Worm (Caenorhabditis elegans) whole organism, L4 larva: ENCODE data around the gene Y82E9BR.19.

ENCODE experiments used
- D1046.2 ChIP-seq: fragments of 200-800 bp; sonication (Bioruptor generic); IDR thresholded peaks from 2 replicates; pipeline ENCODE4 v1.3.6; 2022; ENCODE audit warnings: missing genetic modification characterization, missing compliant biosample characterization
- F10B5.3 ChIP-seq: sonication (generic microtip); optimal IDR thresholded peaks from 2 replicates; lab custom pipeline; 2016; ENCODE audit warnings: mild to moderate bottlenecking, missing genetic modification characterization, missing compliant biosample characterization
- F26F4.8 ChIP-seq: fragments of 200-800 bp; sonication (Bioruptor generic); conservative IDR thresholded peaks from 2 replicates; pipeline ENCODE4 v1.3.6; 2022; ENCODE audit warnings: missing genetic modification characterization, missing compliant biosample characterization
- F44E2.7 ChIP-seq: fragments of 200-800 bp; sonication (Bioruptor generic); IDR thresholded peaks from 2 replicates; pipeline ENCODE4 v2.1.2; 2022; ENCODE audit warnings: missing genetic modification characterization, missing compliant biosample characterization
- T26A8.4 ChIP-seq: fragments of 200-800 bp; sonication (Bioruptor generic); IDR thresholded peaks from 2 replicates; pipeline ENCODE4 v1.3.6; 2022; ENCODE audit warnings: missing genetic modification characterization, missing compliant biosample characterization
- attf-4 ChIP-seq: sonication (generic microtip); optimal IDR thresholded peaks from 3 replicates; lab custom pipeline; 2017; ENCODE audit warnings: missing biosample characterization, missing genetic modification characterization
- ceh-28 ChIP-seq: fragments of 150-350 bp; optimal IDR thresholded peaks from 2 replicates; lab custom pipeline; 2014; ENCODE audit warnings: missing biosample characterization, missing genetic modification reagents, missing genetic modification characterization
- ceh-44 ChIP-seq: fragments of 200-800 bp; sonication (Bioruptor generic); IDR thresholded peaks from 2 replicates; pipeline ENCODE4 v1.3.6; 2022; ENCODE audit warnings: missing genetic modification reagents, missing genetic modification characterization, missing compliant biosample characterization
- ceh-82 ChIP-seq: sonication (generic microtip); optimal IDR thresholded peaks from 2 replicates; lab custom pipeline; 2017; ENCODE audit warnings: missing biosample characterization, missing genetic modification characterization
- daf-16 ChIP-seq, 3 experiments: sonication (generic microtip); optimal IDR thresholded peaks; 2 replicates each; lab custom pipeline; 2016 to 2017; ENCODE audit warnings: missing genetic modification characterization in 3 of 3, missing genetic modification reagents in 3 of 3, mild to moderate bottlenecking in 2 of 3, missing compliant biosample characterization in 2 of 3, missing biosample characterization in 1 of 3, moderate library complexity in 1 of 3
- dmd-8 ChIP-seq: fragments of 200-800 bp; sonication (Bioruptor generic); IDR thresholded peaks from 2 replicates; pipeline ENCODE4 v1.3.6; 2022; ENCODE audit warnings: missing genetic modification characterization, missing compliant biosample characterization
- dpl-1 ChIP-seq: fragments of 150-350 bp; optimal IDR thresholded peaks from 2 replicates; lab custom pipeline; 2014; ENCODE audit warnings: missing biosample characterization, missing genetic modification reagents, missing genetic modification characterization
- dve-1 ChIP-seq: sonication (generic microtip); optimal IDR thresholded peaks from 2 replicates; lab custom pipeline; 2017; ENCODE audit warnings: antibody characterized with exemption, mild to moderate bottlenecking, missing genetic modification characterization, missing compliant biosample characterization; ENCODE audit not compliant: insufficient read depth
- fkh-10 ChIP-seq: fragments of 150-350 bp; optimal IDR thresholded peaks from 2 replicates; lab custom pipeline; 2014; ENCODE audit warnings: missing biosample characterization, missing genetic modification reagents, missing genetic modification characterization
- fos-1 ChIP-seq: fragments of 150-350 bp; optimal IDR thresholded peaks from 2 replicates; lab custom pipeline; 2014; ENCODE audit warnings: missing biosample characterization, missing genetic modification characterization
- hif-1 ChIP-seq, 2 experiments: sonication (generic microtip); optimal IDR thresholded peaks; 2 replicates each; lab custom pipeline; 2016 to 2017; ENCODE audit warnings: missing compliant biosample characterization in 2 of 2, missing genetic modification characterization in 2 of 2, missing genetic modification reagents in 2 of 2, missing genotype in 2 of 2, mild to moderate bottlenecking in 1 of 2
- hlh-11 ChIP-seq: fragments of 200-800 bp; sonication (Bioruptor generic); optimal IDR thresholded peaks from 2 replicates; lab custom pipeline; 2018; ENCODE audit warnings: mild to moderate bottlenecking, missing genetic modification characterization, missing compliant biosample characterization
- hlh-30 ChIP-seq: sonication (generic microtip); optimal IDR thresholded peaks from 2 replicates; lab custom pipeline; 2017; ENCODE audit warnings: antibody characterized with exemption, mild to moderate bottlenecking, missing genetic modification characterization, missing compliant biosample characterization; ENCODE audit not compliant: insufficient read depth
- hmg-1.1 ChIP-seq: fragments of 200-800 bp; sonication (Bioruptor generic); IDR thresholded peaks from 2 replicates; pipeline ENCODE4 v1.3.6; 2022; ENCODE audit warnings: missing genetic modification reagents, missing genetic modification characterization, missing compliant biosample characterization
- lin-13 ChIP-seq: fragments of 150-350 bp; optimal IDR thresholded peaks from 2 replicates; lab custom pipeline; 2014; ENCODE audit warnings: missing biosample characterization, missing genetic modification reagents, missing genetic modification characterization
- lin-29 ChIP-seq: fragments of 200-800 bp; sonication (Bioruptor generic); IDR thresholded peaks from 2 replicates; pipeline ENCODE4 v1.3.6; 2022; ENCODE audit warnings: missing genetic modification reagents, missing genetic modification characterization, missing compliant biosample characterization
- lin-38 ChIP-seq: fragments of 200-800 bp; sonication (Bioruptor generic); IDR thresholded peaks from 2 replicates; pipeline ENCODE4 v1.3.6; 2022; ENCODE audit warnings: missing genetic modification reagents, missing genetic modification characterization, missing compliant biosample characterization
- lsy-2 ChIP-seq, 2 experiments: fragments of 150-350 bp in 1 of 2; sonication (generic microtip) in 1 of 2; optimal IDR thresholded peaks; 2 replicates each; lab custom pipeline; 2014 to 2017; ENCODE audit warnings: missing biosample characterization in 2 of 2, missing genetic modification characterization in 2 of 2
- madf-5 ChIP-seq, 2 experiments: fragments of 200-800 bp; sonication (Bioruptor generic); IDR thresholded peaks; 2 replicates each; pipeline ENCODE4 v1.3.6; 2022; ENCODE audit warnings: missing compliant biosample characterization in 2 of 2, missing genetic modification characterization in 2 of 2
- mep-1 ChIP-seq: fragments of 150-350 bp; sonication (generic microtip); optimal IDR thresholded peaks from 3 replicates; lab custom pipeline; 2014; ENCODE audit warnings: missing biosample characterization, missing genetic modification characterization
- mes-2 ChIP-seq: sonication (generic microtip); optimal IDR thresholded peaks from 2 replicates; lab custom pipeline; 2016; ENCODE audit warnings: missing genotype, mild to moderate bottlenecking, missing genetic modification characterization, missing compliant biosample characterization; ENCODE audit not compliant: poor library complexity, severe bottlenecking
- mxl-2 ChIP-seq: fragments of 200-800 bp; sonication (Bioruptor generic); conservative IDR thresholded peaks from 2 replicates; pipeline ENCODE4 v1.3.6; 2022; ENCODE audit warnings: missing genetic modification reagents, missing genetic modification characterization, missing compliant biosample characterization
- nhr-10 ChIP-seq: fragments of 150-350 bp; optimal IDR thresholded peaks from 2 replicates; lab custom pipeline; 2014; ENCODE audit warnings: missing biosample characterization, missing genetic modification characterization
- nhr-11 ChIP-seq: fragments of 150-350 bp; optimal IDR thresholded peaks from 2 replicates; lab custom pipeline; 2014; ENCODE audit warnings: missing biosample characterization, missing genetic modification characterization
- nhr-237 ChIP-seq: sonication (generic microtip); optimal IDR thresholded peaks from 2 replicates; lab custom pipeline; 2017; ENCODE audit warnings: missing biosample characterization, missing genetic modification characterization
- nhr-6 ChIP-seq: fragments of 150-350 bp; optimal IDR thresholded peaks from 2 replicates; lab custom pipeline; 2014; ENCODE audit warnings: missing biosample characterization, missing genetic modification characterization
- nhr-77 ChIP-seq: fragments of 150-350 bp; optimal IDR thresholded peaks from 2 replicates; lab custom pipeline; 2014; ENCODE audit warnings: missing biosample characterization, missing genetic modification characterization
- saeg-2 ChIP-seq: fragments of 200-800 bp; sonication (Bioruptor generic); IDR thresholded peaks from 2 replicates; pipeline ENCODE4 v1.3.6; 2022; ENCODE audit warnings: missing genetic modification reagents, missing genetic modification characterization, missing compliant biosample characterization
- sdz-12 ChIP-seq: fragments of 200-800 bp; sonication (Bioruptor generic); optimal IDR thresholded peaks from 2 replicates; lab custom pipeline; 2018; ENCODE audit warnings: mild to moderate bottlenecking, missing genetic modification characterization, missing compliant biosample characterization
- tag-97 ChIP-seq: fragments of 200-800 bp; sonication (Bioruptor generic); IDR thresholded peaks from 2 replicates; pipeline ENCODE4 v1.3.6; 2022; ENCODE audit warnings: missing genetic modification characterization, missing compliant biosample characterization
- unc-39 ChIP-seq: sonication (generic microtip); optimal IDR thresholded peaks from 2 replicates; lab custom pipeline; 2017; ENCODE audit warnings: missing biosample characterization, missing genetic modification characterization
- unc-62 ChIP-seq, 3 experiments: fragments of 150-350 bp in 1 of 3; sonication (generic microtip); optimal IDR thresholded peaks in 2 of 3; peaks in 1 of 3; 1 replicate in 1 of 3; 2 replicates in 2 of 3; lab custom pipeline; 2014 to 2017; ENCODE audit warnings: missing biosample characterization in 3 of 3, missing genetic modification characterization in 3 of 3, missing genetic modification reagents in 3 of 3, missing genotype in 1 of 3
- zfp-2 ChIP-seq: sonication (generic microtip); optimal IDR thresholded peaks from 2 replicates; lab custom pipeline; 2016; ENCODE audit warnings: mild to moderate bottlenecking, missing genetic modification characterization, missing compliant biosample characterization
- zip-11 ChIP-seq: fragments of 200-800 bp; sonication (Bioruptor generic); IDR thresholded peaks from 2 replicates; pipeline ENCODE4 v1.3.6; 2022; ENCODE audit warnings: missing genetic modification characterization, missing compliant biosample characterization
- zip-2 ChIP-seq: fragments of 150-350 bp; optimal IDR thresholded peaks from 2 replicates; lab custom pipeline; 2014; ENCODE audit warnings: missing biosample characterization, missing genetic modification characterization
- ztf-11 ChIP-seq: fragments of 150-350 bp; optimal IDR thresholded peaks from 2 replicates; lab custom pipeline; 2014; ENCODE audit warnings: missing biosample characterization, missing genetic modification characterization

Y82E9BR.19 gene

DNA sequence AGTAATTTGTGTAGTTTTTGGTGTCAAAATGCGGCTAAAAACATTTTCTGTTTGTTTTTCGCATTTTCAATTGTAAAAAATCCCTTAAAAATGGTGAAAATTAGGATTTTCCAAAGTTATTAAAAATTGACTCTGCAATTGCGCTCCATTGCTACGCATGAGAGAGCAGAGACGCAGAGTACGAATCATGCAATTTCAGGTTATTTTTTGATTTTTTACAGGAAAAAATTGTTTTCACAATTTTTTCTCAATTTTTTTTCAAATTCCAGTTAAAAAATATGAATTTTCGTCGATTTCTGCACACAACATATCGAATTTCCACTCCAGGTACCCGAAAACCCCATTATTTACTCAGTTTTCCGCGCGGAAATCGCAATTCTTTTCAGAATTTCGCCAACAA, 38.5 kb upstream of the Y82E9BR.19 start, which contains the start of gene mtg-1:
mtg-1 (plus strand) TSS at position 160 of the 400 bp plus-strand sequence.
- TF ChIP-seq unc-39 (no peak), lsy-2 (tag; optimal IDR thresholded peaks at IDR 0.05; lab: Kevin White, UChicago) (peak in 1 of 2 experiments; percentile 65), zfp-2 (tag; lab: Kevin White, UChicago) (no peak), lin-38 (GFP tag; lab: Robert Waterston, UW) (peak; percentile 97), mes-2 (tag; lab: Kevin White, UChicago) (peak; percentile 70), dpl-1 (GFP tag; lab: Kevin White, UChicago) (peak; percentile 23), T26A8.4 (no peak), F10B5.3 (tag; lab: Kevin White, UChicago) (no peak), lin-13 (GFP tag; lab: Kevin White, UChicago) (peak; percentile 46), nhr-237 (tag; lab: Kevin White, UChicago) (no peak), lin-29 (GFP tag; lab: Robert Waterston, UW) (no peak)
- TF ChIP-seq, all 104 proteins: peak for 5

ce11 chrIII:1532777-1533473, 37.8 kb upstream of the Y82E9BR.19 start, which contains the start of gene snf-6:
TSS of gene snf-6 (minus strand) at chrIII:1532827.
- TF ChIP-seq T26A8.4 (no peak), F26F4.8 (GFP tag; lab: Robert Waterston, UW) (no peak), ceh-44 (GFP tag; lab: Robert Waterston, UW) (no peak), ceh-82 (no peak), F44E2.7 (GFP tag; lab: Robert Waterston, UW) (no peak), unc-62 (GFP tag; optimal IDR thresholded peaks at IDR 0.05 in 1 of 2; lab: Kevin White, UChicago) (no peak), unc-62 (tag; optimal IDR thresholded peaks at IDR 0.05; lab: Kevin White, UChicago) (no peak), nhr-77 (peak; percentile 10), sdz-12 (GFP tag; lab: Kevin White, UChicago) (no peak), saeg-2 (GFP tag; lab: Robert Waterston, UW) (no peak), fkh-10 (no peak), lin-38 (GFP tag; lab: Robert Waterston, UW) (peak; percentile 96), ceh-28 (no peak), zip-11 (no peak), daf-16 (GFP tag; optimal IDR thresholded peaks at IDR 0.05; lab: Kevin White, UChicago) (no peak), daf-16 (tag; optimal IDR thresholded peaks at IDR 0.05; lab: Kevin White, UChicago) (no peak), tag-97 (GFP tag; lab: Robert Waterston, UW) (no peak), zip-2 (tag; lab: Kevin White, UChicago) (no peak), hmg-1.1 (GFP tag; lab: Robert Waterston, UW) (0 out of 2 replicates have a peak, but pooled peaks have one; percentile 11), ztf-11 (tag; lab: Kevin White, UChicago) (no peak), dve-1 (tag; lab: Kevin White, UChicago) (peak; percentile 32), nhr-10 (tag; lab: Kevin White, UChicago) (no peak), dpl-1 (GFP tag; lab: Kevin White, UChicago) (peak; percentile 87), hif-1 (tag; optimal IDR thresholded peaks at IDR 0.05; lab: Kevin White, UChicago) (no peak), D1046.2 (no peak), attf-4 (tag; lab: Kevin White, UChicago) (no peak), nhr-6 (tag; lab: Kevin White, UChicago) (peak; percentile 15), mep-1 (tag; lab: Kevin White, UChicago) (peak; percentile 16), fos-1 (no peak), hlh-11 (tag; lab: Kevin White, UChicago) (no peak), madf-5 (GFP tag; IDR thresholded peaks at IDR 0.05; lab: Robert Waterston, UW) (no peak), dmd-8 (GFP tag; lab: Robert Waterston, UW) (no peak), lsy-2 (tag; optimal IDR thresholded peaks at IDR 0.05; lab: Kevin White, UChicago) (peak in 1 of 2 experiments; percentile 55), mxl-2 (no peak), hlh-30 (no peak), nhr-11 (tag; lab: Kevin White, UChicago) (no peak), lin-13 (GFP tag; lab: Kevin White, UChicago) (peak; percentile 52), mes-2 (tag; lab: Kevin White, UChicago) (peak; percentile 61)
